Worm (Caenorhabditis elegans): ENCODE measurements around the gene ctg-2.

DNA sequence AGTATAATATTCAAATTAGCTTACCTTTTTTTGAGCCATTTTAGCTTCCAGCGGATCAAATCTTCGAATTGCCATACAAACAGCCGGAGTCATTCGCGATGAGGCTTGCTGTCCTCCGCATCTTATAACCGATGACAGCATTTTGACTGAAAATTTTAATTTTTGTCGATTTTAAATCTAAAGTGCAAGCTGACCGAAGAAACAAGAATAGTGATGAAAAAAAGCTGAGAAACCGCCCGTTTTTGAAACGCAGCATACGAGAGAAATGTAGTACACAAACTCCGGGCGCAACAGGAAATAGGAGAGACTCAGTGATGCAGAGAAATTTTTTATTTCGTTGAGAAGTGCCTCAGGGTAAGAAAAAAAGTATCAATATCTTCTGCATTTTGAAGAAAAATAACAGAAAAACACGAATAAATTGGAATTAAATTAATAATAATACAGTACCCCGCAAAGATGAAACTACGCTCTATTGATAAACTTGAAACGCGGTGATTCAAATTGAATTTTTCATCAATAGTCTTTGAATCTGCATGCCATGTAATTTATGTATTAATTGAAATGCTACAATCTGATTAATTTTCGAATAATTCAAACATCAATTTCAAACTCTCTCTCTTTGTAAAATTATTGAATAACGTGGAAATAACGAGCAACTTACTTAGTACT, 31.6 kb upstream of the ctg-2 start:
- TF ChIP-seq ceh-13 (GFP tag; optimal IDR thresholded peaks at IDR 0.05) = no peak
- no peak for TF ChIP-seq tbx-37 (GFP tag; conservative IDR thresholded peaks at IDR 0.05)
- no peak for TF ChIP-seq ama-1 (optimal IDR thresholded peaks at IDR 0.05)
- TF ChIP-seq sea-1 (GFP tag; conservative IDR thresholded peaks at IDR 0.05) = no peak
- no peak for TF ChIP-seq ceh-36 (tag; optimal IDR thresholded peaks at IDR 0.05)
- no peak for TF ChIP-seq hmbx-1 (tag; optimal IDR thresholded peaks at IDR 0.05)
- TF ChIP-seq ets-7 (tag; optimal IDR thresholded peaks at IDR 0.05) = no peak
- no peak for TF ChIP-seq F13C5.2 (tag; optimal IDR thresholded peaks at IDR 0.05)
- TF ChIP-seq pes-1 (GFP tag; IDR thresholded peaks at IDR 0.05) = no peak
- TF ChIP-seq scrt-1 (GFP tag; IDR thresholded peaks at IDR 0.05) = no peak
- no peak for TF ChIP-seq tbx-11 (GFP tag; IDR thresholded peaks at IDR 0.05)
- no peak for TF ChIP-seq aly-1 (tag; optimal IDR thresholded peaks at IDR 0.05)
